Worm (Caenorhabditis elegans) whole organism, early embryonic: ENCODE results near the gene mes-4.

Experiments used
- B0310.2 ChIP-seq: sonication (generic microtip); optimal IDR thresholded peaks from 2 replicates; lab custom pipeline; 2016; ENCODE audit warnings: mild to moderate bottlenecking, missing genetic modification characterization, missing compliant biosample characterization
- F13C5.2 ChIP-seq: sonication (generic microtip); optimal IDR thresholded peaks from 2 replicates; lab custom pipeline; 2017; ENCODE audit warnings: mild to moderate bottlenecking, missing genetic modification characterization, inconsistent platforms, missing compliant biosample characterization
- aly-1 ChIP-seq: sonication (generic microtip); optimal IDR thresholded peaks from 2 replicates; lab custom pipeline; 2016; ENCODE audit warnings: missing genetic modification characterization, missing compliant biosample characterization
- ama-1 ChIP-seq: fragments of 150-350 bp; optimal IDR thresholded peaks from 2 replicates; lab custom pipeline; 2014
- ceh-13 ChIP-seq: fragments of 200-800 bp; sonication (Bioruptor generic); optimal IDR thresholded peaks from 2 replicates; lab custom pipeline; 2018; ENCODE audit warnings: mild to moderate bottlenecking, missing genetic modification characterization, missing compliant biosample characterization
- ceh-36 ChIP-seq: sonication (generic microtip); optimal IDR thresholded peaks from 2 replicates; lab custom pipeline; 2016; ENCODE audit warnings: missing genetic modification characterization, inconsistent platforms, missing compliant biosample characterization
- ets-7 ChIP-seq: sonication (generic microtip); optimal IDR thresholded peaks from 2 replicates; lab custom pipeline; 2016; ENCODE audit warnings: missing genotype, missing genetic modification characterization, missing compliant biosample characterization
- flt-1 ChIP-seq: fragments of 200-800 bp; sonication (Bioruptor generic); IDR thresholded peaks from 2 replicates; pipeline ENCODE4 v1.3.6; 2022; ENCODE audit warnings: missing genetic modification characterization, missing compliant biosample characterization
- hmbx-1 ChIP-seq: sonication (generic microtip); optimal IDR thresholded peaks from 2 replicates; lab custom pipeline; 2016; ENCODE audit warnings: mild to moderate bottlenecking, missing genetic modification characterization, missing compliant biosample characterization
- pes-1 ChIP-seq: fragments of 200-800 bp; sonication (Bioruptor generic); IDR thresholded peaks from 2 replicates; pipeline ENCODE4 v1.3.6; 2022; ENCODE audit warnings: missing genetic modification reagents, missing genetic modification characterization, missing compliant biosample characterization
- scrt-1 ChIP-seq: fragments of 200-800 bp; sonication (Bioruptor generic); IDR thresholded peaks from 2 replicates; pipeline ENCODE4 v1.3.6; 2022; ENCODE audit warnings: missing genetic modification characterization, missing compliant biosample characterization
- sea-1 ChIP-seq: fragments of 200-800 bp; sonication (Bioruptor generic); conservative IDR thresholded peaks from 2 replicates; pipeline ENCODE4 v1.3.6; 2022; ENCODE audit warnings: missing genetic modification characterization, missing compliant biosample characterization
- tbx-37 ChIP-seq: fragments of 200-800 bp; sonication (Bioruptor generic); conservative IDR thresholded peaks from 2 replicates; pipeline ENCODE4 v1.3.6; 2022; ENCODE audit warnings: missing genetic modification reagents, missing genetic modification characterization, missing compliant biosample characterization

ce11 chrV:13455448-13455847 lies 18.1 kb upstream of the mes-4 start, which contains the start of gene lurp-3:
- TF ChIP-seq tbx-37 (GFP tag; lab: Robert Waterston, UW) (no peak), ama-1 (lab: Kevin White, UChicago) (no peak), ceh-13 (GFP tag; lab: Kevin White, UChicago) (no peak), B0310.2 (no peak), ets-7 (no peak), flt-1 (GFP tag; lab: Robert Waterston, UW) (no peak), F13C5.2 (tag; lab: Kevin White, UChicago) (no peak), hmbx-1 (tag; lab: Kevin White, UChicago) (no peak), pes-1 (GFP tag; lab: Robert Waterston, UW) (no peak), sea-1 (no peak), ceh-36 (tag; lab: Kevin White, UChicago) (no peak), aly-1 (tag; lab: Kevin White, UChicago) (no peak), scrt-1 (GFP tag; lab: Robert Waterston, UW) (no peak)
